Worm (Caenorhabditis elegans): ENCODE results near the gene rsp-5.

DNA sequence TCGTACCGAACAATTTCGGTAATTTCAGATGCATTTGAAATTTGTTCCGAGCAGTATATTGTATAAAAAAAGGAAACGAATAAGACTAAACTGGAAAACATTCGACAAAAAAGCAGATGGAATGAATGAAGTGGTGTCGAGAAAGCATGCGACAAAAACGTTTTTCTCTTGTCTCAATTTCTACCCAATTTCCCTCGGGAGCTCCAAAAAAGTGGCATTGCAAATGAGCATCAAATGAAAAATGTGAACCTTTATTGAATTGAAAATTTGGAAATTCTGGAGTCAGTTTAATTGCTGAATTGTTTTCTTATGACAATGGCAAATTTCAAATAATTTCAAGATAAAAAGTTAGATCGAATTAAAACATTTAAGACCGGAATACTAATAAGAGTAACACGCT, 10.2 kb downstream of the rsp-5 start, which contains the start of gene R05G9.5:
- TF ChIP-seq F13H6.1 (tag; optimal IDR thresholded peaks at IDR 0.05) (no peak), nhr-21 (tag; optimal IDR thresholded peaks at IDR 0.05) (no peak), aly-2 (tag; optimal IDR thresholded peaks at IDR 0.05) (no peak), zag-1 (tag; optimal IDR thresholded peaks at IDR 0.05) (no peak), ztf-4 (tag; optimal IDR thresholded peaks at IDR 0.05) (no peak), nhr-10 (tag; optimal IDR thresholded peaks at IDR 0.05) (no peak), unc-62 (GFP tag; optimal IDR thresholded peaks at IDR 0.05) (no peak), nhr-6 (tag; optimal IDR thresholded peaks at IDR 0.05) (no peak), skn-1 (tag; optimal IDR thresholded peaks at IDR 0.05) (no peak), nhr-11 (tag; optimal IDR thresholded peaks at IDR 0.05) (no peak), lin-13 (GFP tag; optimal IDR thresholded peaks at IDR 0.05) (no peak), elt-1 (tag; optimal IDR thresholded peaks at IDR 0.05) (no peak), lsy-2 (tag; optimal IDR thresholded peaks at IDR 0.05) (no peak)
